Fruit fly (Drosophila melanogaster): ENCODE measurements around the gene CG4842.

Gene CG4842

DNA sequence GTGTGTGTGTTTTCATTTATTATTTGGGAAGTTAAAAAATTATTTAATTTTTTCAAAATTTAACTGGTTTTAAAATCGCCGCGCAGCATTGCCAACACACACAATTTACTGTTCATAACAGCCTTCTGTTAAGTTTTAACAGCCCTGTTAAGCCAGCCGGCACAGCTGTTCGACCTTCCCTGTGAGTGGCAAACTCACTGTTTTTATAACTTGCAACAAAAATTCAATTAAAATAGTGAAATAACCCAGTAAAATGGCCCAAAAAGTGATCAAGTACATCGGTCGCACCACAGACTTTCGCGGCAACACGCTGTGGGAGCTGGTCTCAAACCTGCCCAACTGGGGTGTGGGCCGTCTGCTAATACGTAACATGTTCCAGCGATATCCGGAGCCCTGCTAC lies 20.3 kb upstream of the CG4842 start, which contains the start of gene mRpS34:
mRpS34 (plus strand) TSS at position 161 of the 400 bp plus-strand sequence.
- TF ChIP-seq pzg (GFP tag; optimal IDR thresholded peaks at IDR 0.05) = peak; percentile 46
- peak; percentile 74 for TF ChIP-seq MBD-R2 (GFP tag; IDR thresholded peaks at IDR 0.05)
- no peak for TF ChIP-seq sr (GFP tag; IDR thresholded peaks at IDR 0.05)
- peak; percentile 89 for TF ChIP-seq Myb (GFP tag; optimal IDR thresholded peaks at IDR 0.05)
- TF ChIP-seq CG18262 (tag; optimal IDR thresholded peaks at IDR 0.05) = no peak
- TF ChIP-seq caup (GFP tag; optimal IDR thresholded peaks at IDR 0.05; ENCODE audit: severe bottlenecking) = no peak
- peak; percentile 19; the same call in 1 of the 2 replicates for TF ChIP-seq bbx (GFP tag; IDR thresholded peaks at IDR 0.05; ENCODE audit: partially characterized antibody)
- TF ChIP-seq bigmax (GFP tag; optimal IDR thresholded peaks at IDR 0.05) = no peak
- TF ChIP-seq dan (GFP tag; IDR thresholded peaks at IDR 0.05) = no peak
- peak; percentile 90 for TF ChIP-seq CG9215 (GFP tag; IDR thresholded peaks at IDR 0.05)
- peak; percentile 36 for TF ChIP-seq CG13287 (GFP tag; IDR thresholded peaks at IDR 0.05; ENCODE audit: partially characterized antibody)
- peak; percentile 81 for TF ChIP-seq MESR4 (GFP tag; optimal IDR thresholded peaks at IDR 0.05)
- peak; percentile 63 for TF ChIP-seq trem (tag; optimal IDR thresholded peaks at IDR 0.05)
- TF ChIP-seq YL-1 (GFP tag; optimal IDR thresholded peaks at IDR 0.05) = peak; percentile 51
- peak; percentile 52 for TF ChIP-seq CG4617 (GFP tag; optimal IDR thresholded peaks at IDR 0.05; ENCODE audit: borderline replicate concordance)
- no peak for TF ChIP-seq HLH54F (GFP tag; optimal IDR thresholded peaks at IDR 0.05)
- peak; percentile 66 for TF ChIP-seq Dp (GFP tag; optimal IDR thresholded peaks at IDR 0.05)
- TF ChIP-seq zfh2 (GFP tag; optimal IDR thresholded peaks at IDR 0.05) = no peak
- TF ChIP-seq Pdp1 (GFP tag; optimal IDR thresholded peaks at IDR 0.05) = peak in 1 of 2 experiments; percentile 85
- TF ChIP-seq nau (GFP tag; optimal IDR thresholded peaks at IDR 0.05) = no peak
- 0 out of 4 replicates have a peak, but pooled peaks have one; percentile 27 for TF ChIP-seq chinmo (GFP tag; IDR thresholded peaks at IDR 0.05; ENCODE audit: partially characterized antibody)
- TF ChIP-seq CG17802 (tag; optimal IDR thresholded peaks at IDR 0.05) = no peak
- TF ChIP-seq CG11093 (GFP tag; IDR thresholded peaks at IDR 0.05) = no peak
- no peak for TF ChIP-seq al (GFP tag; IDR thresholded peaks at IDR 0.05)
- peak; percentile 23; the same call in 1 of the 3 replicates for TF ChIP-seq CG6791 (GFP tag; IDR thresholded peaks at IDR 0.05; ENCODE audit: partially characterized antibody)
- no peak for TF ChIP-seq Fer3 (tag; optimal IDR thresholded peaks at IDR 0.05)
- TF ChIP-seq vfl (GFP tag; optimal IDR thresholded peaks at IDR 0.05) = no peak
- peak; percentile 31 to 87 for TF ChIP-seq crp (GFP tag; optimal IDR thresholded peaks at IDR 0.05)
- TF ChIP-seq stwl (tag; optimal IDR thresholded peaks at IDR 0.05) = peak; percentile 55
- peak; percentile 66 for TF ChIP-seq E2f2 (GFP tag; IDR thresholded peaks at IDR 0.05)
- peak; percentile 39 for TF ChIP-seq Med (GFP tag)
- no peak for TF ChIP-seq crc (GFP tag; optimal IDR thresholded peaks at IDR 0.05)
- TF ChIP-seq Dll (GFP tag; IDR thresholded peaks at IDR 0.05; ENCODE audit: partially characterized antibody) = peak; percentile 53; the same call in 1 of the 4 replicates

DNA sequence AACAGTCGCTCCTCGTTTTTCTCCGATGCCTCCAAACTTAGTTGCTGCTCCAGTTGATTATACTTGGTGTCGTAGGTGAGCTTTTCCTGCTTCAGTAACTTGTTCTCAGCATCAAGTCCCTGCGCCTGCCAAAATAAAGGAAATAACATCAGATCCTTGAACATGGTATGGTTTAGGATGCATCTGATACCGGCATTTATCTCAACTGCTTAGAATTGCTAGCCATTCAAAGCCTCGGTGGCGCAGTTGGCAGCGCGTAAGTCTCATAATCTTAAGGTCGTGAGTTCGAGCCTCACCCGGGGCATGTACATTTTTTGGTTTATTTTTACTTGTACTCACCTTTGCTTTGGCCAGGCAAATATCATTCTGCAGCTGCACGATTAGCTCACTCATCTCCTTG lies 18.5 kb upstream of the CG4842 start:
- no peak for TF ChIP-seq YL-1 (GFP tag; optimal IDR thresholded peaks at IDR 0.05)
- TF ChIP-seq CG14014 (GFP tag; IDR thresholded peaks at IDR 0.05) = no peak
- TF ChIP-seq D19B (GFP tag; optimal IDR thresholded peaks at IDR 0.05) = no peak
- TF ChIP-seq CTCF (GFP tag; optimal IDR thresholded peaks at IDR 0.05) = no peak
- no peak for TF ChIP-seq tap (tag; optimal IDR thresholded peaks at IDR 0.05)
- TF ChIP-seq Nf-YC (tag; optimal IDR thresholded peaks at IDR 0.05) = no peak
- no peak for TF ChIP-seq CG11247 (GFP tag; IDR thresholded peaks at IDR 0.05)
- TF ChIP-seq Bdp1 (GFP tag; optimal IDR thresholded peaks at IDR 0.05) = peak; percentile 95
- TF ChIP-seq CG18476 (GFP tag; optimal IDR thresholded peaks at IDR 0.05) = no peak
- no peak for TF ChIP-seq CG8281 (tag; optimal IDR thresholded peaks at IDR 0.05)
- peak; percentile 5 for TF ChIP-seq Med (GFP tag)
- no peak for TF ChIP-seq CG14667 (GFP tag; IDR thresholded peaks at IDR 0.05)
- no peak for TF ChIP-seq CG12769 (tag; optimal IDR thresholded peaks at IDR 0.05)
- no peak for TF ChIP-seq CG7745 (tag; optimal IDR thresholded peaks at IDR 0.05)
- 0 out of 3 replicates have a peak, but pooled peaks have one; percentile 43 for TF ChIP-seq CG6791 (GFP tag; IDR thresholded peaks at IDR 0.05; ENCODE audit: partially characterized antibody)
- no peak for TF ChIP-seq CG10654 (GFP tag; optimal IDR thresholded peaks at IDR 0.05)
- TF ChIP-seq CG14441 (GFP tag; IDR thresholded peaks at IDR 0.05) = no peak
- TF ChIP-seq CG1024 (GFP tag; IDR thresholded peaks at IDR 0.05) = no peak
- TF ChIP-seq CG7963 (GFP tag; IDR thresholded peaks at IDR 0.05; ENCODE audit: partially characterized antibody) = 0 out of 3 replicates have a peak, but pooled peaks have one; percentile 8
- TF ChIP-seq ewg (GFP tag; optimal IDR thresholded peaks at IDR 0.05) = no peak
- no peak for TF ChIP-seq slou (GFP tag; optimal IDR thresholded peaks at IDR 0.05)

All from whole organism, embryonic.